Fruit fly (Drosophila melanogaster): ENCODE measurements around the gene Slc25A46a.
A peak's percentile ranks its signal among the peaks of the same experiment; 100 is the strongest.

The Slc25A46a gene

dm6 chrX:15969577-15969976 lies 14.0 kb upstream of the Slc25A46a start:
- no peak for TF ChIP-seq toe (GFP tag; optimal IDR thresholded peaks at IDR 0.05)
- TF ChIP-seq CG7101 (tag; optimal IDR thresholded peaks at IDR 0.05): no peak
- no peak for TF ChIP-seq CG1620 (GFP tag; optimal IDR thresholded peaks at IDR 0.05)
- no peak for TF ChIP-seq kay (GFP tag; ENCODE audit: borderline replicate concordance)
- TF ChIP-seq cic (GFP tag; optimal IDR thresholded peaks at IDR 0.05): no peak
- no peak for TF ChIP-seq Hr96 (GFP tag; optimal IDR thresholded peaks at IDR 0.05)
- no peak for TF ChIP-seq CG5204 (GFP tag; optimal IDR thresholded peaks at IDR 0.05)
- no peak for TF ChIP-seq CG7045 (GFP tag; optimal IDR thresholded peaks at IDR 0.05)
- no peak for TF ChIP-seq CG12768 (GFP tag; optimal IDR thresholded peaks at IDR 0.05)
- no peak for TF ChIP-seq Mnt (GFP tag; optimal IDR thresholded peaks at IDR 0.05)
- no peak for TF ChIP-seq ovo (GFP tag; optimal IDR thresholded peaks at IDR 0.05)
- TF ChIP-seq Crg-1 (GFP tag; optimal IDR thresholded peaks at IDR 0.05): no peak
- no peak for TF ChIP-seq bab1 (GFP tag; optimal IDR thresholded peaks at IDR 0.05)
- no peak for TF ChIP-seq CG11617 (GFP tag; optimal IDR thresholded peaks at IDR 0.05)
- no peak for TF ChIP-seq Clk (GFP tag; optimal IDR thresholded peaks at IDR 0.05)
- no peak for TF ChIP-seq pad (GFP tag; optimal IDR thresholded peaks at IDR 0.05)
- no peak for TF ChIP-seq CG14711 (tag; optimal IDR thresholded peaks at IDR 0.05)
- no peak for TF ChIP-seq tj (GFP tag; optimal IDR thresholded peaks at IDR 0.05)
- no peak for TF ChIP-seq CG33017 (tag; optimal IDR thresholded peaks at IDR 0.05)

- TF ChIP-seq pad (GFP tag; optimal IDR thresholded peaks at IDR 0.05) (no peak), CG12768 (GFP tag; optimal IDR thresholded peaks at IDR 0.05) (no peak), CG11617 (GFP tag; optimal IDR thresholded peaks at IDR 0.05) (no peak), CG33017 (tag; optimal IDR thresholded peaks at IDR 0.05) (no peak)
These were observed 12.0 kb upstream of the Slc25A46a start for dm6 chrX:15971574-15971973.

- TF ChIP-seq tj (GFP tag; optimal IDR thresholded peaks at IDR 0.05): no peak
- no peak for TF ChIP-seq kay (GFP tag; ENCODE audit: borderline replicate concordance)
- no peak for TF ChIP-seq CG7045 (GFP tag; optimal IDR thresholded peaks at IDR 0.05)
- no peak for TF ChIP-seq pad (GFP tag; optimal IDR thresholded peaks at IDR 0.05)
- TF ChIP-seq Clk (GFP tag; optimal IDR thresholded peaks at IDR 0.05): no peak
These were observed 10.3 kb upstream of the Slc25A46a start, which contains the start of gene mmd for dm6 chrX:15973157-15973774. Gene mmd (minus strand): TSS chrX:15973159.

- TF ChIP-seq cnc (optimal IDR thresholded peaks at IDR 0.05): no peak
- no peak for TF ChIP-seq CG33017 (tag; optimal IDR thresholded peaks at IDR 0.05)
- no peak for TF ChIP-seq CG11617 (GFP tag; optimal IDR thresholded peaks at IDR 0.05)
- TF ChIP-seq Mnt (GFP tag; optimal IDR thresholded peaks at IDR 0.05): no peak
- no peak for TF ChIP-seq CG7101 (tag; optimal IDR thresholded peaks at IDR 0.05)
- TF ChIP-seq bab1 (GFP tag; optimal IDR thresholded peaks at IDR 0.05): no peak
- TF ChIP-seq tj (GFP tag; optimal IDR thresholded peaks at IDR 0.05): no peak
- no peak for TF ChIP-seq toe (GFP tag; optimal IDR thresholded peaks at IDR 0.05)
These were observed 9.4 kb upstream of the Slc25A46a start, which contains the start of gene Or13a for dm6 chrX:15974125-15974524. Gene Or13a (plus strand): TSS chrX:15974425.

- TF ChIP-seq Mnt (GFP tag; optimal IDR thresholded peaks at IDR 0.05): no peak
- no peak for TF ChIP-seq CG14711 (tag; optimal IDR thresholded peaks at IDR 0.05)
- no peak for TF ChIP-seq Crg-1 (GFP tag; optimal IDR thresholded peaks at IDR 0.05)
- TF ChIP-seq toe (GFP tag; optimal IDR thresholded peaks at IDR 0.05): no peak
- no peak for TF ChIP-seq Clk (GFP tag; optimal IDR thresholded peaks at IDR 0.05)
- TF ChIP-seq CG12768 (GFP tag; optimal IDR thresholded peaks at IDR 0.05): no peak
- TF ChIP-seq bab1 (GFP tag; optimal IDR thresholded peaks at IDR 0.05): no peak
- TF ChIP-seq kay (GFP tag; ENCODE audit: borderline replicate concordance): no peak
- no peak for TF ChIP-seq CG7045 (GFP tag; optimal IDR thresholded peaks at IDR 0.05)
- no peak for TF ChIP-seq cnc (optimal IDR thresholded peaks at IDR 0.05)
- TF ChIP-seq CG7101 (tag; optimal IDR thresholded peaks at IDR 0.05): no peak
- no peak for TF ChIP-seq CG5204 (GFP tag; optimal IDR thresholded peaks at IDR 0.05)
- no peak for TF ChIP-seq CG33017 (tag; optimal IDR thresholded peaks at IDR 0.05)
- TF ChIP-seq Hr96 (GFP tag; optimal IDR thresholded peaks at IDR 0.05): no peak
- no peak for TF ChIP-seq cic (GFP tag; optimal IDR thresholded peaks at IDR 0.05)
These were observed 7.0 kb upstream of the Slc25A46a start, which contains the start of gene CG42766 for dm6 chrX:15976568-15976967. Gene CG42766 (plus strand): TSS chrX:15976868.

dm6 chrX:15982844-15983243 lies 728 bp upstream of the Slc25A46a start, which contains the start of gene Cep164:
Gene Cep164 (minus strand): TSS chrX:15982944.
- no peak for TF ChIP-seq Mnt (GFP tag; optimal IDR thresholded peaks at IDR 0.05)
- no peak for TF ChIP-seq CG12768 (GFP tag; optimal IDR thresholded peaks at IDR 0.05)
- TF ChIP-seq kay (GFP tag; ENCODE audit: borderline replicate concordance): no peak
- TF ChIP-seq CG1620 (GFP tag; optimal IDR thresholded peaks at IDR 0.05): no peak
- TF ChIP-seq bab1 (GFP tag; optimal IDR thresholded peaks at IDR 0.05): no peak
- TF ChIP-seq pad (GFP tag; optimal IDR thresholded peaks at IDR 0.05): no peak
- no peak for TF ChIP-seq CG7045 (GFP tag; optimal IDR thresholded peaks at IDR 0.05)

- TF ChIP-seq kay (GFP tag; ENCODE audit: borderline replicate concordance): no peak
- TF ChIP-seq CG1620 (GFP tag; optimal IDR thresholded peaks at IDR 0.05): peak; percentile 30
- TF ChIP-seq pad (GFP tag; optimal IDR thresholded peaks at IDR 0.05): peak; percentile 19
- peak; percentile 16 for TF ChIP-seq Mnt (GFP tag; optimal IDR thresholded peaks at IDR 0.05)
- TF ChIP-seq CG7101 (tag; optimal IDR thresholded peaks at IDR 0.05): peak; percentile 30
- no peak for TF ChIP-seq CG33017 (tag; optimal IDR thresholded peaks at IDR 0.05)
- peak; percentile 18 for TF ChIP-seq bab1 (GFP tag; optimal IDR thresholded peaks at IDR 0.05)
- peak; percentile 32 for TF ChIP-seq CG14711 (tag; optimal IDR thresholded peaks at IDR 0.05)
These were observed 3.1 kb downstream of the Slc25A46a start, which contains the start of gene ND-20 for dm6 chrX:15986654-15987053. Gene ND-20 (minus strand): TSS chrX:15986808.
